Fruit fly (Drosophila melanogaster) whole organism, adult: ENCODE measurements around the gene Elo68beta.

ENCODE experiments used
- CG1620 ChIP-seq: fragments of 200-800 bp; sonication (Bioruptor generic); optimal IDR thresholded peaks from 2 replicates; lab custom pipeline; 2016; ENCODE audit warnings: missing biosample characterization, missing genetic modification characterization
- CG33017 ChIP-seq: fragments of 200-800 bp; sonication (Bioruptor generic); optimal IDR thresholded peaks from 2 replicates; lab custom pipeline; 2018; ENCODE audit warnings: missing biosample characterization, mild to moderate bottlenecking, missing genetic modification characterization, moderate library complexity
- CG7101 ChIP-seq: fragments of 200-800 bp; sonication (Bioruptor generic); optimal IDR thresholded peaks from 2 replicates; lab custom pipeline; 2018; ENCODE audit warnings: missing biosample characterization, mild to moderate bottlenecking, missing genetic modification characterization, moderate library complexity
- Clk ChIP-seq: fragments of 200-800 bp; sonication (Bioruptor generic); optimal IDR thresholded peaks from 2 replicates; lab custom pipeline; 2017; ENCODE audit warnings: missing biosample characterization, missing genetic modification characterization
- Crg-1 ChIP-seq: fragments of 200-800 bp; sonication (Bioruptor generic); optimal IDR thresholded peaks from 2 replicates; lab custom pipeline; 2016; ENCODE audit warnings: missing biosample characterization, missing genetic modification characterization
- Hr96 ChIP-seq: fragments of 200-800 bp; sonication (Bioruptor generic); optimal IDR thresholded peaks from 2 replicates; lab custom pipeline; 2016; ENCODE audit warnings: missing biosample characterization, missing genetic modification characterization
- bab1 ChIP-seq: fragments of 200-800 bp; sonication (Bioruptor generic); optimal IDR thresholded peaks from 3 replicates; lab custom pipeline; 2019; ENCODE audit warnings: missing biosample characterization, mild to moderate bottlenecking, missing genetic modification characterization, moderate library complexity
- kay ChIP-seq: fragments of 200-800 bp; sonication (Bioruptor generic); peaks from one replicate; lab custom pipeline; 2016; ENCODE audit warnings: missing biosample characterization, missing genetic modification characterization, borderline replicate concordance

DNA sequence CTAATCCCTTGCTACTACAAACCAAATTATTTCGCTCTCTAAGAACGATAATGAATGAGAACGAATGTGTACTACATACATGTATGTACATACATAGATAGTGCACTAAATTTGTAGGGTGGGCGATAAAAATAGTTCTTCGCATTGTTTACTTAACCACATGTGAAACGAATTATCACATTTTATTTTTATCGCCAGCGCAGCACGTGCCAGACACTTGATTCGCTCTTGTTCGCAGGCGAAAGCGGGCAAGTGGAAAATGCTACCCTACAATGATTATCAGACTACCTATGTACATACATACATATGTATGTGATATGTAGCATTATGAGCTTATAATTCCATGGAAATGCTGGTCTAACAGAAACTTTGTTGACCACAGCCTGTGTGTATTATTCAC is 15.7 kb downstream of the Elo68beta start:
- no peak for TF ChIP-seq bab1 (GFP tag; lab: Kevin White, UChicago)
- TF ChIP-seq CG1620 (GFP tag; lab: Kevin White, UChicago): no peak
- no peak for TF ChIP-seq Clk
- TF ChIP-seq Hr96 (GFP tag; lab: Kevin White, UChicago): no peak
- TF ChIP-seq CG33017 (tag; lab: Kevin White, UChicago): no peak
- no peak for TF ChIP-seq kay (GFP tag; lab: Kevin White, UChicago)
- TF ChIP-seq CG7101 (tag; lab: Kevin White, UChicago): no peak
- TF ChIP-seq Crg-1: no peak
